Fruit fly (Drosophila melanogaster) whole organism, embryonic: ENCODE data around the gene PIG-C.
A peak's percentile ranks its signal among the peaks of the same experiment; 100 is the strongest.

Source experiments
- CG10543 ChIP-seq: fragments of 200-800 bp; sonication (Bioruptor generic); optimal IDR thresholded peaks from 3 replicates; lab custom pipeline; 2017; ENCODE audit warnings: missing biosample characterization, mild to moderate bottlenecking, missing genetic modification characterization, moderate library complexity
- CG11696 ChIP-seq: fragments of 200-800 bp; sonication (Bioruptor generic); IDR thresholded peaks from 2 replicates; pipeline ENCODE4 v1.3.6; 2022; ENCODE audit warnings: missing biosample characterization, missing genetic modification characterization
- CG12071 ChIP-seq: fragments of 200-800 bp; sonication (Bioruptor generic); optimal IDR thresholded peaks from 3 replicates; lab custom pipeline; 2018; ENCODE audit warnings: missing biosample characterization, mild to moderate bottlenecking, missing genetic modification characterization
- CG12104 ChIP-seq: fragments of 200-800 bp; sonication (Bioruptor generic); optimal IDR thresholded peaks from 3 replicates; lab custom pipeline; 2016; ENCODE audit warnings: missing biosample characterization, missing genetic modification characterization
- CG12659 ChIP-seq: fragments of 200-800 bp; sonication (Bioruptor generic); optimal IDR thresholded peaks from 3 replicates; lab custom pipeline; 2017; ENCODE audit warnings: mild to moderate bottlenecking, missing biosample characterization, missing genetic modification reagents, missing genetic modification characterization
- CG12942 ChIP-seq: fragments of 200-800 bp; sonication (Bioruptor generic); optimal IDR thresholded peaks from 3 replicates; lab custom pipeline; 2016; ENCODE audit warnings: missing biosample characterization, missing genetic modification characterization
- CG13287 ChIP-seq: fragments of 200-800 bp; sonication (Bioruptor generic); IDR thresholded peaks from 2 replicates; pipeline ENCODE4 v1.3.6; 2022; ENCODE audit warnings: missing biosample characterization, missing genetic modification characterization; ENCODE audit not compliant: partially characterized antibody
- CG14014 ChIP-seq: fragments of 200-800 bp; sonication (Bioruptor generic); IDR thresholded peaks from 2 replicates; pipeline ENCODE4 v1.3.6; 2022; ENCODE audit warnings: missing biosample characterization, missing genetic modification characterization
- CG16815 ChIP-seq: fragments of 200-800 bp; sonication (Bioruptor generic); optimal IDR thresholded peaks from 3 replicates; lab custom pipeline; 2017; ENCODE audit warnings: missing biosample characterization, mild to moderate bottlenecking, missing genetic modification characterization
- CG17328 ChIP-seq: fragments of 200-800 bp; sonication (Bioruptor generic); IDR thresholded peaks from 2 replicates; pipeline ENCODE4 v1.3.6; 2022; ENCODE audit warnings: missing biosample characterization, missing genetic modification characterization
- CG17912 ChIP-seq: fragments of 200-800 bp; sonication (Bioruptor generic); optimal IDR thresholded peaks from 2 replicates; lab custom pipeline; 2018; ENCODE audit warnings: missing biosample characterization, mild to moderate bottlenecking, missing genetic modification characterization
- CG2199 ChIP-seq: fragments of 200-800 bp; sonication (Bioruptor generic); IDR thresholded peaks from 3 replicates; pipeline ENCODE4 v1.3.6; 2022; ENCODE audit warnings: missing biosample characterization, missing genetic modification characterization
- CG2712 ChIP-seq: fragments of 200-800 bp; optimal IDR thresholded peaks from 3 replicates; lab custom pipeline; 2019; ENCODE audit warnings: missing biosample characterization, mild to moderate bottlenecking, missing genetic modification characterization, moderate library complexity
- CG32767 ChIP-seq: fragments of 200-800 bp; sonication (Bioruptor generic); IDR thresholded peaks from 2 replicates; pipeline ENCODE4 v1.3.6; 2022; ENCODE audit warnings: missing biosample characterization, missing genetic modification characterization
- CG5245 ChIP-seq: fragments of 200-800 bp; sonication (Bioruptor generic); optimal IDR thresholded peaks from 3 replicates; lab custom pipeline; 2016; ENCODE audit warnings: missing biosample characterization, missing genetic modification characterization
- CG6791 ChIP-seq: fragments of 200-800 bp; sonication (Bioruptor generic); IDR thresholded peaks from 3 replicates; pipeline ENCODE4 v1.3.6; 2022; ENCODE audit warnings: missing biosample characterization, missing genetic modification characterization; ENCODE audit not compliant: partially characterized antibody
- CG6854 ChIP-seq: fragments of 200-800 bp; sonication (Bioruptor generic); optimal IDR thresholded peaks from 3 replicates; lab custom pipeline; 2017; ENCODE audit warnings: missing biosample characterization, mild to moderate bottlenecking, missing genetic modification characterization
- CG9797 ChIP-seq: fragments of 200-800 bp; sonication (Bioruptor generic); optimal IDR thresholded peaks from 3 replicates; lab custom pipeline; 2018; ENCODE audit warnings: missing biosample characterization, mild to moderate bottlenecking, missing genetic modification characterization
- CTCF ChIP-seq: fragments of 200-800 bp; sonication (Bioruptor generic); optimal IDR thresholded peaks from 2 replicates; lab custom pipeline; 2017; ENCODE audit warnings: missing biosample characterization, mild to moderate bottlenecking, missing genetic modification characterization, moderate library complexity
- CoRest ChIP-seq: fragments of 200-800 bp; sonication (Bioruptor generic); optimal IDR thresholded peaks from 3 replicates; lab custom pipeline; 2018; ENCODE audit warnings: missing biosample characterization, mild to moderate bottlenecking, missing genetic modification characterization, moderate library complexity
- Dip2 ChIP-seq: fragments of 200-800 bp; sonication (Bioruptor generic); IDR thresholded peaks from 2 replicates; pipeline ENCODE4 v1.3.6; 2022; ENCODE audit warnings: missing biosample characterization, missing genetic modification characterization
- Dp ChIP-seq: fragments of 200-800 bp; sonication (Bioruptor generic); optimal IDR thresholded peaks from 2 replicates; lab custom pipeline; 2018; ENCODE audit warnings: missing biosample characterization, mild to moderate bottlenecking, missing genetic modification characterization, moderate library complexity
- Ets97D ChIP-seq: fragments of 200-800 bp; sonication (Bioruptor generic); optimal IDR thresholded peaks from 3 replicates; lab custom pipeline; 2016; ENCODE audit warnings: missing biosample characterization, missing genetic modification characterization
- MESR4 ChIP-seq: fragments of 200-800 bp; sonication (Bioruptor generic); optimal IDR thresholded peaks from 2 replicates; lab custom pipeline; 2018; ENCODE audit warnings: missing biosample characterization, mild to moderate bottlenecking, missing genetic modification characterization, moderate library complexity
- MTF-1 ChIP-seq: fragments of 200-800 bp; sonication (Bioruptor generic); optimal IDR thresholded peaks from 2 replicates; lab custom pipeline; 2018; ENCODE audit warnings: missing biosample characterization, mild to moderate bottlenecking, missing genetic modification characterization, borderline replicate concordance
- Mes4 ChIP-seq: fragments of 200-800 bp; sonication (Bioruptor generic); optimal IDR thresholded peaks from 2 replicates; lab custom pipeline; 2016; ENCODE audit warnings: missing biosample characterization, missing genetic modification characterization
- amos ChIP-seq: fragments of 200-800 bp; sonication (Bioruptor generic); IDR thresholded peaks from 2 replicates; pipeline ENCODE4 v1.3.6; 2022; ENCODE audit warnings: missing biosample characterization, missing genetic modification characterization; ENCODE audit not compliant: partially characterized antibody
- ci ChIP-seq: fragments of 200-800 bp; sonication (Bioruptor generic); IDR thresholded peaks from 3 replicates; pipeline ENCODE4 v1.3.6; 2022; ENCODE audit warnings: missing biosample characterization, missing genetic modification characterization
- da ChIP-seq: fragments of 200-800 bp; sonication (Bioruptor generic); optimal IDR thresholded peaks from 2 replicates; lab custom pipeline; 2016; ENCODE audit warnings: missing biosample characterization, missing genetic modification characterization
- dmrt99B ChIP-seq: fragments of 200-800 bp; sonication (Bioruptor generic); optimal IDR thresholded peaks from 2 replicates; lab custom pipeline; 2018; ENCODE audit warnings: missing biosample characterization, mild to moderate bottlenecking, missing genetic modification characterization, moderate library complexity
- eve ChIP-seq, 2 experiments: fragments of >200 bp; optimal IDR thresholded peaks; 2 replicates each; lab custom pipeline; 2017; ENCODE audit warnings: missing biosample characterization in 2 of 2, missing genetic modification characterization in 2 of 2
- eyg ChIP-seq: fragments of 200-800 bp; sonication (Bioruptor generic); optimal IDR thresholded peaks from 3 replicates; lab custom pipeline; 2016; ENCODE audit warnings: missing biosample characterization, missing genetic modification characterization
- pzg ChIP-seq: fragments of 200-800 bp; sonication (Bioruptor generic); optimal IDR thresholded peaks from 3 replicates; lab custom pipeline; 2018; ENCODE audit warnings: missing biosample characterization, mild to moderate bottlenecking, missing genetic modification characterization, moderate library complexity
- ro ChIP-seq: fragments of 200-800 bp; sonication (Bioruptor generic); IDR thresholded peaks from 2 replicates; pipeline ENCODE4 v1.3.6; 2022; ENCODE audit warnings: missing biosample characterization, missing genetic modification characterization
- sd ChIP-seq: fragments of 200-800 bp; sonication (Bioruptor generic); optimal IDR thresholded peaks from 3 replicates; lab custom pipeline; 2018; ENCODE audit warnings: missing biosample characterization, mild to moderate bottlenecking, missing genetic modification characterization, moderate library complexity
- sna ChIP-seq: fragments of 200-800 bp; sonication (Bioruptor generic); IDR thresholded peaks from 2 replicates; pipeline ENCODE4 v1.3.6; 2022; ENCODE audit warnings: missing biosample characterization, missing genetic modification characterization; ENCODE audit not compliant: partially characterized antibody
- vnd ChIP-seq: fragments of 200-800 bp; sonication (Bioruptor generic); IDR thresholded peaks from 3 replicates; pipeline ENCODE4 v1.3.6; 2022; ENCODE audit warnings: missing biosample characterization, missing genetic modification characterization; ENCODE audit not compliant: partially characterized antibody
- wdn ChIP-seq: fragments of 200-800 bp; sonication (Bioruptor generic); IDR thresholded peaks from 2 replicates; pipeline ENCODE4 v1.3.6; 2022; ENCODE audit warnings: missing biosample characterization, missing genetic modification characterization

Gene PIG-C

DNA sequence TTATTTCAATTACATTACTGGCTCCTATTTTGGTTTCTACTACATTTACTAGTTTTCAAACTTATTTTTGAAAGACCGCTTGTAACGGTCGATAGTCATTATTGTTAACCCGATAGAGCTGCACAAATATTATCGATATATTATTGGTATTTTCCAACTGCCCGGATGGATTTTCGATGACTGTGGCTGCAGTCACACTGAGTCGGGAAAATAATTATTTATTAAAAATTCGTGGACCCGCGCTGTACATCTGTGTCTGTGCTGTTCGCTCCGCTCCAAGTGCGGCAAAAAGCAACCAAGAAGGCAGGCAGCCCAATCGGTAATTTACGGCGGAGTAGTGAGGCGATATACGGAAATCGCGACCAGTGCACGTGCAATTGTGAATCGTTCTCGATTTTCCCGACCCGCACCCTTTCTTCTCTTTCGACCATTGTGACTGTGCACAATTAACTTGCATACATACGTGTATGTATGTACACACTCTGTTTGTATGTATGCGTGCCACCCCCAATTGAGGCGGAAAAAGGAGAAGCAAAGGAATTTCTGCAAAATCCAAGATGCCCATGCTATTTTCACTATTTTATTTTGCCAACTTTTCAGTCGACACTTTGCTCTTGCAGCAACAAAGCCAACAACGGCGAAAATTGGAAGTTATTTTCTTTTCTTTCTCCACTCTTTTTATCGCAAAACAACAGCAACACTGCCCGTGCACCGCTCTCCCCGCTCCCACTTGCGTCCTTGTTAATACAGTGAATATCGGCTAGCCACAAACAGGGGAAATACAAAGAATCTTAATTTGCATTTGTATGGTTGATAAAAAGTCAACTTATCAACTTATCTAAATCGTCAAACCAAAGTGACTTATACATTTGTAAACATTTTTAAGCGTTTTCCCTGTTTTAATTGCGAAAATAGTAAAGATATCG is 15.2 kb downstream of the PIG-C start, which contains the start of gene ZnT63C (continued):
- TF ChIP-seq CG12071 (GFP tag; lab: Kevin White, UChicago) (peak; percentile 4), sna (GFP tag; lab: Robert Waterston, UW) (peak; percentile 62), CG12104 (no peak), CG12942 (GFP tag; lab: Kevin White, UChicago) (no peak), CG14014 (no peak; the same call in 1 of the 2 replicates), CG13287 (GFP tag; lab: Robert Waterston, UW) (peak; percentile 85), CG2712 (tag; lab: Kevin White, UChicago) (peak; percentile 100), wdn (GFP tag; lab: Robert Waterston, UW) (0 out of 2 replicates have a peak, but pooled peaks have one; percentile 6), ci (GFP tag; lab: Robert Waterston, UW) (peak; percentile 77; the same call in 2 of the 3 replicates), CoRest (tag; lab: Kevin White, UChicago) (no peak), CG6854 (GFP tag; lab: Kevin White, UChicago) (peak; percentile 11), CG9797 (peak; percentile 82), CTCF (GFP tag; lab: Kevin White, UChicago) (peak; percentile 2), eve (GFP tag; optimal IDR thresholded peaks at IDR 0.05; lab: Kevin White, UChicago) (peak in 1 of 2 experiments; percentile 63), Ets97D (GFP tag; lab: Kevin White, UChicago) (peak; percentile 7), CG5245 (GFP tag; lab: Kevin White, UChicago) (no peak), CG17328 (GFP tag; lab: Robert Waterston, UW) (0 out of 2 replicates have a peak, but pooled peaks have one; percentile 24), Dip2 (GFP tag; lab: Robert Waterston, UW) (no peak), CG10543 (GFP tag; lab: Kevin White, UChicago) (no peak), Dp (GFP tag; lab: Kevin White, UChicago) (peak; percentile 54), vnd (GFP tag; lab: Robert Waterston, UW) (peak; percentile 79), da (GFP tag; lab: Kevin White, UChicago) (no peak), dmrt99B (no peak), amos (GFP tag; lab: Robert Waterston, UW) (peak; percentile 78), MTF-1 (GFP tag; lab: Kevin White, UChicago) (peak; percentile 23), CG32767 (GFP tag; lab: Robert Waterston, UW) (peak; percentile 40; the same call in 1 of the 2 replicates), CG11696 (GFP tag; lab: Robert Waterston, UW) (no peak), CG16815 (GFP tag; lab: Kevin White, UChicago) (no peak), pzg (GFP tag; lab: Kevin White, UChicago) (peak; percentile 74), ro (GFP tag; lab: Robert Waterston, UW) (no peak), Mes4 (no peak), CG6791 (GFP tag; lab: Robert Waterston, UW) (peak; percentile 91), sd (peak; percentile 58), CG12659 (peak; percentile 67), CG17912 (GFP tag; lab: Kevin White, UChicago) (no peak), MESR4 (peak; percentile 92), CG2199 (GFP tag; lab: Robert Waterston, UW) (peak; percentile 49; the same call in 1 of the 3 replicates), eyg (GFP tag; lab: Kevin White, UChicago) (no peak)
